Fruit fly (Drosophila melanogaster) whole organism, adult: ENCODE results near the gene Nmnat.

Experiments
- CG11617 ChIP-seq: fragments of 200-800 bp; sonication (Bioruptor generic); optimal IDR thresholded peaks from 2 replicates; lab custom pipeline; 2017; ENCODE audit warnings: mild to moderate bottlenecking, missing biosample characterization, missing genetic modification reagents, missing genetic modification characterization
- CG12768 ChIP-seq: fragments of 200-800 bp; sonication (Bioruptor generic); optimal IDR thresholded peaks from 2 replicates; lab custom pipeline; 2017; ENCODE audit warnings: missing biosample characterization, missing genetic modification characterization, mild to moderate bottlenecking, moderate library complexity, missing genetic modification reagents
- CG14711 ChIP-seq: fragments of 200-800 bp; sonication (Bioruptor generic); optimal IDR thresholded peaks from 2 replicates; lab custom pipeline; 2018; ENCODE audit warnings: missing biosample characterization, mild to moderate bottlenecking, missing genetic modification characterization, moderate library complexity
- CG1620 ChIP-seq: fragments of 200-800 bp; sonication (Bioruptor generic); optimal IDR thresholded peaks from 2 replicates; lab custom pipeline; 2016; ENCODE audit warnings: missing biosample characterization, missing genetic modification characterization
- CG33017 ChIP-seq: fragments of 200-800 bp; sonication (Bioruptor generic); optimal IDR thresholded peaks from 2 replicates; lab custom pipeline; 2018; ENCODE audit warnings: missing biosample characterization, mild to moderate bottlenecking, missing genetic modification characterization, moderate library complexity
- CG5204 ChIP-seq: fragments of 200-800 bp; sonication (Bioruptor generic); optimal IDR thresholded peaks from 2 replicates; lab custom pipeline; 2016; ENCODE audit warnings: missing biosample characterization, missing genetic modification characterization
- CG7045 ChIP-seq: fragments of 200-800 bp; sonication (Bioruptor generic); optimal IDR thresholded peaks from 2 replicates; lab custom pipeline; 2017; ENCODE audit warnings: missing biosample characterization, mild to moderate bottlenecking, missing genetic modification characterization
- CG7101 ChIP-seq: fragments of 200-800 bp; sonication (Bioruptor generic); optimal IDR thresholded peaks from 2 replicates; lab custom pipeline; 2018; ENCODE audit warnings: missing biosample characterization, mild to moderate bottlenecking, missing genetic modification characterization, moderate library complexity
- Clk ChIP-seq: fragments of 200-800 bp; sonication (Bioruptor generic); optimal IDR thresholded peaks from 2 replicates; lab custom pipeline; 2017; ENCODE audit warnings: missing biosample characterization, missing genetic modification characterization
- Crg-1 ChIP-seq: fragments of 200-800 bp; sonication (Bioruptor generic); optimal IDR thresholded peaks from 2 replicates; lab custom pipeline; 2016; ENCODE audit warnings: missing biosample characterization, missing genetic modification characterization
- Hr96 ChIP-seq: fragments of 200-800 bp; sonication (Bioruptor generic); optimal IDR thresholded peaks from 2 replicates; lab custom pipeline; 2016; ENCODE audit warnings: missing biosample characterization, missing genetic modification characterization
- Mnt ChIP-seq: fragments of 200-800 bp; sonication (Bioruptor generic); optimal IDR thresholded peaks from 2 replicates; lab custom pipeline; 2016; ENCODE audit warnings: missing biosample characterization, mild to moderate bottlenecking, missing genetic modification characterization
- bab1 ChIP-seq: fragments of 200-800 bp; sonication (Bioruptor generic); optimal IDR thresholded peaks from 3 replicates; lab custom pipeline; 2019; ENCODE audit warnings: missing biosample characterization, mild to moderate bottlenecking, missing genetic modification characterization, moderate library complexity
- cic ChIP-seq: fragments of 200-800 bp; sonication (Bioruptor generic); optimal IDR thresholded peaks from 2 replicates; lab custom pipeline; 2017; ENCODE audit warnings: missing biosample characterization, mild to moderate bottlenecking, missing genetic modification characterization, moderate library complexity
- cnc ChIP-seq, 2 experiments: fragments of >200 bp; optimal IDR thresholded peaks; 2 replicates each; lab custom pipeline; 2017
- kay ChIP-seq: fragments of 200-800 bp; sonication (Bioruptor generic); peaks from one replicate; lab custom pipeline; 2016; ENCODE audit warnings: missing biosample characterization, missing genetic modification characterization, borderline replicate concordance
- ovo ChIP-seq: fragments of 200-800 bp; sonication (Bioruptor generic); optimal IDR thresholded peaks from 2 replicates; lab custom pipeline; 2016; ENCODE audit warnings: missing biosample characterization, missing genetic modification characterization
- pad ChIP-seq: fragments of 200-800 bp; sonication (Bioruptor generic); optimal IDR thresholded peaks from 3 replicates; lab custom pipeline; 2017; ENCODE audit warnings: missing biosample characterization, missing genetic modification characterization, mild to moderate bottlenecking, moderate library complexity, missing genetic modification reagents
- tj ChIP-seq: fragments of 200-800 bp; sonication (Bioruptor generic); optimal IDR thresholded peaks from 3 replicates; lab custom pipeline; 2017; ENCODE audit warnings: missing biosample characterization, mild to moderate bottlenecking, missing genetic modification characterization, moderate library complexity
- toe ChIP-seq: fragments of 200-800 bp; sonication (Bioruptor generic); optimal IDR thresholded peaks from 2 replicates; lab custom pipeline; 2016; ENCODE audit warnings: missing biosample characterization, missing genetic modification characterization

Gene Nmnat

dm6 chr3R:24910097-24910496, 34.9 kb upstream of the Nmnat start:
- TF ChIP-seq CG12768 (GFP tag; lab: Kevin White, UChicago), result no peak
- TF ChIP-seq Clk, result no peak
- no peak for TF ChIP-seq CG1620 (GFP tag; lab: Kevin White, UChicago)
- peak; percentile 48 for TF ChIP-seq kay (GFP tag; lab: Kevin White, UChicago)
- TF ChIP-seq Hr96 (GFP tag; lab: Kevin White, UChicago), result no peak

- TF ChIP-seq pad (no peak), Clk (no peak), bab1 (GFP tag; lab: Kevin White, UChicago) (no peak), cic (GFP tag; lab: Kevin White, UChicago) (no peak), CG5204 (GFP tag; lab: Kevin White, UChicago) (no peak), cnc (optimal IDR thresholded peaks at IDR 0.05; lab: Kevin White, UChicago) (no peak), tj (GFP tag; lab: Kevin White, UChicago) (no peak), CG33017 (tag; lab: Kevin White, UChicago) (no peak), CG7045 (no peak), CG14711 (tag; lab: Kevin White, UChicago) (no peak), CG7101 (tag; lab: Kevin White, UChicago) (no peak), CG12768 (GFP tag; lab: Kevin White, UChicago) (no peak), ovo (GFP tag; lab: Kevin White, UChicago) (no peak)
These were observed 30.2 kb upstream of the Nmnat start for dm6 chr3R:24914864-24915263.

dm6 chr3R:24917814-24918636, 27.0 kb upstream of the Nmnat start, which contains the start of the genes PIG-S, sud1 and CG11168:
TSS of gene PIG-S (minus strand) at chr3R:24917864.
TSS of gene sud1 (minus strand) at chr3R:24917864.
TSS of gene CG11168 (plus strand) at chr3R:24918106.
- TF ChIP-seq CG7045 (no peak), CG7101 (tag; lab: Kevin White, UChicago) (peak; percentile 58), bab1 (GFP tag; lab: Kevin White, UChicago) (peak; percentile 44), CG11617 (peak; percentile 18), Clk (no peak), Hr96 (GFP tag; lab: Kevin White, UChicago) (peak; percentile 2), ovo (GFP tag; lab: Kevin White, UChicago) (no peak), kay (GFP tag; lab: Kevin White, UChicago) (peak; percentile 15), pad (peak; percentile 30), toe (GFP tag; lab: Kevin White, UChicago) (peak; percentile 51), cnc (optimal IDR thresholded peaks at IDR 0.05; lab: Kevin White, UChicago) (no peak), CG1620 (GFP tag; lab: Kevin White, UChicago) (no peak), CG33017 (tag; lab: Kevin White, UChicago) (peak; percentile 3), CG14711 (tag; lab: Kevin White, UChicago) (peak; percentile 52), Mnt (GFP tag; lab: Kevin White, UChicago) (peak; percentile 11), CG5204 (GFP tag; lab: Kevin White, UChicago) (no peak), Crg-1 (GFP tag; lab: Kevin White, UChicago) (peak; percentile 25), CG12768 (GFP tag; lab: Kevin White, UChicago) (no peak), cic (GFP tag; lab: Kevin White, UChicago) (no peak), tj (GFP tag; lab: Kevin White, UChicago) (peak; percentile 15)

- no peak for TF ChIP-seq Hr96 (GFP tag; lab: Kevin White, UChicago)
- TF ChIP-seq bab1 (GFP tag; lab: Kevin White, UChicago), result peak; percentile 29
These were observed 22.8 kb upstream of the Nmnat start, which contains the start of gene Mink for dm6 chr3R:24922270-24922669. TSS of gene Mink (plus strand) at chr3R:24922473.

- TF ChIP-seq Clk (no peak), CG11617 (no peak), cic (GFP tag; lab: Kevin White, UChicago) (no peak), toe (GFP tag; lab: Kevin White, UChicago) (no peak), Mnt (GFP tag; lab: Kevin White, UChicago) (no peak)
These were observed 20.1 kb upstream of the Nmnat start, which contains the start of gene Trf4-2 for dm6 chr3R:24924916-24925315. TSS of gene Trf4-2 (plus strand) at chr3R:24925216.

- TF ChIP-seq ovo (GFP tag; lab: Kevin White, UChicago), result no peak
- no peak for TF ChIP-seq CG33017 (tag; lab: Kevin White, UChicago)
- no peak for TF ChIP-seq cic (GFP tag; lab: Kevin White, UChicago)
- TF ChIP-seq CG14711 (tag; lab: Kevin White, UChicago), result peak; percentile 26
These were observed 18.2 kb upstream of the Nmnat start for dm6 chr3R:24926752-24927320.

dm6 chr3R:24931856-24932255, 13.2 kb upstream of the Nmnat start, which contains the start of gene CG11771:
TSS of gene CG11771 (plus strand) at chr3R:24932010.
- peak; percentile 86 for TF ChIP-seq CG14711 (tag; lab: Kevin White, UChicago)
- TF ChIP-seq toe (GFP tag; lab: Kevin White, UChicago), result no peak
